Fruit fly (Drosophila melanogaster) whole organism, pupa: ENCODE results near the gene rasp.

Experiments
- CG10348 ChIP-seq: fragments of 200-800 bp; sonication (Bioruptor generic); IDR thresholded peaks from 2 replicates; pipeline ENCODE4 v1.3.6; 2022; ENCODE audit warnings: missing biosample characterization, missing genetic modification characterization
- CG12605 ChIP-seq: fragments of 200-800 bp; sonication (Bioruptor generic); IDR thresholded peaks from 2 replicates; pipeline ENCODE4 v1.3.6; 2022; ENCODE audit warnings: missing biosample characterization, missing genetic modification characterization
- CG13204 ChIP-seq: fragments of 200-800 bp; sonication (Bioruptor generic); optimal IDR thresholded peaks from 2 replicates; lab custom pipeline; 2018; ENCODE audit warnings: missing biosample characterization, mild to moderate bottlenecking, missing genetic modification characterization, moderate library complexity
- CG14655 ChIP-seq: fragments of 200-800 bp; sonication (Bioruptor generic); optimal IDR thresholded peaks from 3 replicates; lab custom pipeline; 2017; ENCODE audit warnings: mild to moderate bottlenecking, missing biosample characterization, missing genetic modification reagents, missing genetic modification characterization
- CG15710 ChIP-seq: fragments of 200-800 bp; sonication (Bioruptor generic); optimal IDR thresholded peaks from 2 replicates; lab custom pipeline; 2018; ENCODE audit warnings: missing biosample characterization, mild to moderate bottlenecking, missing genetic modification characterization, moderate library complexity
- CG17806 ChIP-seq: fragments of 200-800 bp; sonication (Bioruptor generic); optimal IDR thresholded peaks from 2 replicates; lab custom pipeline; 2018; ENCODE audit warnings: missing biosample characterization, mild to moderate bottlenecking, missing genetic modification characterization, moderate library complexity
- CG32121 ChIP-seq: fragments of 200-800 bp; sonication (Bioruptor generic); IDR thresholded peaks from 2 replicates; pipeline ENCODE4 v1.3.6; 2022; ENCODE audit warnings: missing biosample characterization, missing genetic modification characterization
- CG34367 ChIP-seq: fragments of 200-800 bp; sonication (Bioruptor generic); optimal IDR thresholded peaks from 2 replicates; lab custom pipeline; 2018; ENCODE audit warnings: missing biosample characterization, mild to moderate bottlenecking, missing genetic modification characterization
- CG4496 ChIP-seq: fragments of 200-800 bp; sonication (Bioruptor generic); IDR thresholded peaks from 3 replicates; pipeline ENCODE4 v1.3.6; 2022; ENCODE audit warnings: missing biosample characterization, missing genetic modification characterization
- CG8159 ChIP-seq: fragments of 200-800 bp; sonication (Bioruptor generic); optimal IDR thresholded peaks from 3 replicates; lab custom pipeline; 2018; ENCODE audit warnings: missing biosample characterization, mild to moderate bottlenecking, missing genetic modification characterization, moderate library complexity
- CG8301 ChIP-seq: fragments of 200-800 bp; sonication (Bioruptor generic); optimal IDR thresholded peaks from 2 replicates; lab custom pipeline; 2018; ENCODE audit warnings: missing biosample characterization, mild to moderate bottlenecking, missing genetic modification characterization
- CG9948 ChIP-seq: fragments of 200-800 bp; sonication (Bioruptor generic); optimal IDR thresholded peaks from 2 replicates; lab custom pipeline; 2018; ENCODE audit warnings: missing biosample characterization, mild to moderate bottlenecking, missing genetic modification characterization, moderate library complexity
- D1 ChIP-seq: fragments of 200-800 bp; sonication (Bioruptor generic); optimal IDR thresholded peaks from 2 replicates; lab custom pipeline; 2018; ENCODE audit warnings: missing biosample characterization, mild to moderate bottlenecking, missing genetic modification characterization, moderate library complexity
- EcR ChIP-seq: fragments of 200-800 bp; sonication (Bioruptor generic); optimal IDR thresholded peaks from 3 replicates; lab custom pipeline; 2019; ENCODE audit warnings: missing biosample characterization, missing genetic modification characterization, mild to moderate bottlenecking, moderate library complexity, missing genetic modification reagents
- Ets98B ChIP-seq: fragments of 200-800 bp; sonication (Bioruptor generic); IDR thresholded peaks from 2 replicates; pipeline ENCODE4 v1.3.6; 2022; ENCODE audit warnings: missing biosample characterization, missing genetic modification characterization
- Pif1A ChIP-seq: fragments of 200-800 bp; sonication (Bioruptor generic); optimal IDR thresholded peaks from 3 replicates; lab custom pipeline; 2016; ENCODE audit warnings: missing biosample characterization, missing genetic modification characterization
- Pif1B ChIP-seq: fragments of 200-800 bp; sonication (Bioruptor generic); optimal IDR thresholded peaks from 3 replicates; lab custom pipeline; 2016; ENCODE audit warnings: missing biosample characterization, missing genetic modification characterization
- Snoo ChIP-seq: fragments of 200-800 bp; sonication (Bioruptor generic); optimal IDR thresholded peaks from 3 replicates; lab custom pipeline; 2017; ENCODE audit warnings: missing biosample characterization, mild to moderate bottlenecking, missing genetic modification characterization, inconsistent platforms
- fd96Ca ChIP-seq: fragments of 200-800 bp; sonication (Bioruptor generic); IDR thresholded peaks from 3 replicates; pipeline ENCODE4 v1.3.6; 2022; ENCODE audit warnings: missing biosample characterization, missing genetic modification characterization
- gl ChIP-seq: fragments of 200-800 bp; sonication (Bioruptor generic); optimal IDR thresholded peaks from 2 replicates; lab custom pipeline; 2018; ENCODE audit warnings: missing biosample characterization, mild to moderate bottlenecking, missing genetic modification characterization
- rn ChIP-seq: fragments of 200-800 bp; sonication (Bioruptor generic); IDR thresholded peaks from 2 replicates; pipeline ENCODE4 v1.3.6; 2022; ENCODE audit warnings: missing biosample characterization, missing genetic modification characterization

The rasp gene

DNA sequence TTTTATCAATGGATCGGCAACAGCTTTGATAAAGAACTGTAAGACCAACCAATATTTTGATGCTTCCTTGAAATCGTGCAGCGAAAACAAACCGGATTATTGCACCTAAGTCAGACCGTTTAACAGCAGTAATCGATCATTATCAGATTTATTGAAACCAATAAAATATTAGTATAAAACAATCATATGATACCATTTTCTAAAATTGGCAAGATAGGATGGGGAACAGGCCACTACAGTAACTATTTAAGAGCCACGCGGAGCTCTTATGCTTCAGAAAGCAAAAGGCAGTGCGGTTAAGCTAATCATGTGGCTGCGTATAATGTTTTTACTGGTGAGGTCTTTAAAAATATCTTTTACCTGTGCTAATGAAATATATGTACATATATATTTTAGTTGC lies 24.4 kb downstream of the rasp start, which contains the start of gene CG32284:
TSS of gene CG32284 (plus strand) at position 301 of the 400 bp plus-strand sequence.
- TF ChIP-seq CG34367 (tag; lab: Kevin White, UChicago) = no peak
- no peak for TF ChIP-seq D1 (tag; lab: Kevin White, UChicago)
- TF ChIP-seq Pif1A (GFP tag; lab: Kevin White, UChicago) = no peak
- TF ChIP-seq CG32121 = no peak
- no peak for TF ChIP-seq CG4496 (GFP tag; lab: Robert Waterston, UW)
- TF ChIP-seq CG12605 (GFP tag; lab: Robert Waterston, UW) = no peak
- no peak for TF ChIP-seq fd96Ca (GFP tag; lab: Robert Waterston, UW)
- TF ChIP-seq CG17806 (tag; lab: Kevin White, UChicago) = no peak
- TF ChIP-seq CG9948 (tag; lab: Kevin White, UChicago) = no peak
- TF ChIP-seq Snoo = no peak
- TF ChIP-seq Pif1B = no peak
- no peak for TF ChIP-seq gl
- no peak for TF ChIP-seq CG8159
- TF ChIP-seq rn = no peak
- TF ChIP-seq CG13204 (GFP tag; lab: Kevin White, UChicago) = no peak

DNA sequence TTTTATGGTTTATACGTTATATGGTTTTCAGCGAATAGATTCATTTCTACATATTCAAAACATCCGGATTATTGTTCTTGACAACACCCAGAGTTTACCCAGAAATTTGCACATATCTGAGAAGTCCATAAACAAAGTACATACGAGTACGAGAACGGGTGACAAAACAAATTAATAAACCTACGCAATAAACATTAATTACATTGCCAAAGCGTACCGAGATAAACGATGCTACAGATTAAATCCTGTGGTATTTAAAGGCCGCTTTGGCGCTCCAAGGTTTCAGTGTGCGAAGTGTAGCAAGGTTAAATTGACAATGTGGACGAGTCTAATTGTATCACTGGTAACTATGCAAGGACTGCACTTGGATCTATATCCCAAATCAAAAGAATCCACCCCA lies 25.3 kb downstream of the rasp start, which contains the start of gene CG14957:
TSS of gene CG14957 (plus strand) at position 301 of the 400 bp plus-strand sequence.
- TF ChIP-seq CG9948 (tag; lab: Kevin White, UChicago) (no peak), CG13204 (GFP tag; lab: Kevin White, UChicago) (no peak), CG8159 (no peak), CG12605 (GFP tag; lab: Robert Waterston, UW) (no peak), CG34367 (tag; lab: Kevin White, UChicago) (no peak), D1 (tag; lab: Kevin White, UChicago) (no peak), EcR (GFP tag; lab: Kevin White, UChicago) (no peak), Ets98B (GFP tag; lab: Robert Waterston, UW) (no peak), gl (no peak), CG14655 (no peak)

DNA sequence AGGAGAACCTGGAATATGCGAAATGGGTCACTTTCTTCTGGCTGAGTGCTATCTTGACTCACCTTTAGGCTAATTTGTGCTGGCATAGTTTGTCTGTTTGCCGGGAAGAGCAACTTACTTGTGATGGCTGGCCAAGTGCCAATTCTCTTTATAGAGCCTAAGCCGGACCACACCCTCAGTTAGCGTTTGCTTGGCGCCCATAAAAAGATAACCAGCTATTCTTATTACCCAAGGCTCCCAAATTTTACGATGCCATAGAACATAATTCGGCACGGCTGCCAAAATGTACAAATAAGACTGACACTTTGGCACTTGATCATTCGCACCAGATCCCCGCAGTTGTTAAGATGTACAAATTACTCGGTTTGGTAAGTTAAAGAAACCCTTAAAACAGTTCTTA lies 27.7 kb downstream of the rasp start, which contains the start of the genes CG42525 and CG14958:
TSS of gene CG42525 (minus strand) at position 101 of the 400 bp plus-strand sequence.
TSS of gene CG14958 (plus strand) at position 332 of the 400 bp plus-strand sequence.
- TF ChIP-seq fd96Ca (GFP tag; lab: Robert Waterston, UW) (no peak), CG17806 (tag; lab: Kevin White, UChicago) (no peak), Pif1A (GFP tag; lab: Kevin White, UChicago) (no peak), CG8301 (tag; lab: Kevin White, UChicago) (no peak), rn (no peak), D1 (tag; lab: Kevin White, UChicago) (no peak), gl (no peak), CG4496 (GFP tag; lab: Robert Waterston, UW) (no peak), CG34367 (tag; lab: Kevin White, UChicago) (no peak), Pif1B (no peak), CG32121 (no peak)

DNA sequence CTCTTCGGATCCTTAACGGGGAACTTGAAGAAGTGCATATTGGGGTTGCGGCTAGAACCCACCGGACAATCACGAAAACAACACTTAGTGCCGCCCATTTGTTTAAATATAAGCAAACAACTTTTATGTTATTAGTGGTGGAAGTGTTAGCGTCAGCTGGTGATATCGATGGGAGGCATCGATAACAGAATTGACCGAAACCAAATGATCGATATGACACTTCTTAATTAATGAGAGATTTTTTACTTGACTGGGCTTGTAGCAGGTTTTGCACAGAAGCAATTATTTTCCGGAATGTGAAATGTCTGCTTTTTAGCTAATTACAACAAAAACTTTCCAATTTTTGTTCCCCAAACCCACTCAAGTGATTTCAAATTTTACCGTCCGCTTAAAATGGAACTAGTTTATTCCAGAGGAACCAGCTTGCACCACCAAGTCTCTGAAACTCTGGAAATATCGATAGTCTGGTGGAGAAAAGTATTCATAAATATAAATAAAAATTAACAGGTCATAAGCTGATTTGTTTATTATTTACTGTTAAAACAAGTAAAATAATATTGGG lies 30.4 kb downstream of the rasp start, which contains the start of gene CG14965:
TSS of gene CG14965 (minus strand) at position 159 of the 562 bp plus-strand sequence.
- no peak for TF ChIP-seq Snoo
- TF ChIP-seq rn = no peak
- no peak for TF ChIP-seq CG9948 (tag; lab: Kevin White, UChicago)
- no peak for TF ChIP-seq CG8159
- TF ChIP-seq CG13204 (GFP tag; lab: Kevin White, UChicago) = no peak
- TF ChIP-seq fd96Ca (GFP tag; lab: Robert Waterston, UW) = no peak
- no peak for TF ChIP-seq CG34367 (tag; lab: Kevin White, UChicago)
- TF ChIP-seq CG4496 (GFP tag; lab: Robert Waterston, UW) = no peak
- no peak for TF ChIP-seq CG15710 (tag; lab: Kevin White, UChicago)
- no peak for TF ChIP-seq CG10348
- no peak for TF ChIP-seq Ets98B (GFP tag; lab: Robert Waterston, UW)
- TF ChIP-seq CG12605 (GFP tag; lab: Robert Waterston, UW) = no peak
- no peak for TF ChIP-seq CG32121
- TF ChIP-seq CG8301 (tag; lab: Kevin White, UChicago) = no peak
- no peak for TF ChIP-seq CG17806 (tag; lab: Kevin White, UChicago)
- TF ChIP-seq CG14655 = no peak
- no peak for TF ChIP-seq EcR (GFP tag; lab: Kevin White, UChicago)
- no peak for TF ChIP-seq gl
- TF ChIP-seq Pif1B = no peak

DNA sequence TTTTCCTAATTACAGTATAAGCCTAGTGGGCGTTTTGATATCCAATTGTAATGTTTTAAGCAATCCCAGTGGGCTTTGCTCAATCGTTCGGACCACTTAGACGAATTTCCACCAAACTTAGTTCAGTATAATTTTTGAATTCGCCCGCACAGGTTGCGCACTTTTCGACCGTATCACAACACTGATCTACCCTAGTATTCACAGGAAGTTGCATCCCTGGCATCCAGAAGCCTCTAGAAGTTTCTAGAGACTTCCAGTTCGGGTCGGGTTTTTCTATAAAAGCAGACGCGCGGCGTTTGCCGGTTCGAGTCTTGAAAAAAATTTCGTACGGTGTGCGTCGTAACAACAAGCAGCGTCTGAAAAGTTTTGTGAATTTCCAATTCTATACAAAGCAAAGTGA lies 30.9 kb downstream of the rasp start, which contains the start of gene Hsp83:
TSS of gene Hsp83 (plus strand) at position 58 of the 400 bp plus-strand sequence.
- TF ChIP-seq gl = peak; percentile 95
- peak; percentile 96 for TF ChIP-seq Pif1A (GFP tag; lab: Kevin White, UChicago)
- TF ChIP-seq rn = no peak
- peak; percentile 95 for TF ChIP-seq CG4496 (GFP tag; lab: Robert Waterston, UW)
- no peak for TF ChIP-seq CG8301 (tag; lab: Kevin White, UChicago)
- no peak for TF ChIP-seq CG10348
- peak; percentile 94 for TF ChIP-seq Ets98B (GFP tag; lab: Robert Waterston, UW)
- peak; percentile 72; the same call in 2 of the 3 replicates for TF ChIP-seq fd96Ca (GFP tag; lab: Robert Waterston, UW)
- peak; percentile 22 for TF ChIP-seq EcR (GFP tag; lab: Kevin White, UChicago)
- peak; percentile 89 for TF ChIP-seq CG34367 (tag; lab: Kevin White, UChicago)
- peak; percentile 94 for TF ChIP-seq CG12605 (GFP tag; lab: Robert Waterston, UW)
- TF ChIP-seq CG8159 = peak; percentile 72
- peak; percentile 92 for TF ChIP-seq Pif1B
- peak; percentile 58 for TF ChIP-seq CG9948 (tag; lab: Kevin White, UChicago)
- no peak for TF ChIP-seq D1 (tag; lab: Kevin White, UChicago)
- peak; percentile 95 for TF ChIP-seq CG13204 (GFP tag; lab: Kevin White, UChicago)
- peak; percentile 97 for TF ChIP-seq Snoo
- peak; percentile 87 for TF ChIP-seq CG32121
- peak; percentile 65 for TF ChIP-seq CG17806 (tag; lab: Kevin White, UChicago)
- TF ChIP-seq CG14655 = no peak
- peak; percentile 76 for TF ChIP-seq CG15710 (tag; lab: Kevin White, UChicago)
